Worm (Caenorhabditis elegans) whole organism, L1 larva: ENCODE data around the gene ZC239.22.
"Not testable (repeated sequence)": the region's sequence is repeated elsewhere in the genome, so short reads cannot be mapped to it uniquely, and the experiment has no call there.

Experiments used
- C34B4.2 ChIP-seq: sonication (generic microtip); optimal IDR thresholded peaks from 2 replicates; lab custom pipeline; 2017; ENCODE audit warnings: mild to moderate bottlenecking, missing genetic modification characterization, missing compliant biosample characterization
- aly-2 ChIP-seq: fragments of 150-350 bp; optimal IDR thresholded peaks from 2 replicates; lab custom pipeline; 2014; ENCODE audit warnings: missing biosample characterization, missing genetic modification characterization
- ama-1 ChIP-seq: fragments of 150-350 bp; optimal IDR thresholded peaks from 2 replicates; lab custom pipeline; 2014
- ces-1 ChIP-seq: fragments of 150-350 bp; optimal IDR thresholded peaks from 2 replicates; lab custom pipeline; 2014; ENCODE audit warnings: missing biosample characterization, missing genetic modification reagents, missing genetic modification characterization
- egl-27 ChIP-seq, 2 experiments: fragments of 150-350 bp in 1 of 2; sonication (generic microtip); optimal IDR thresholded peaks; 3 replicates each; lab custom pipeline; 2017 to 2018; ENCODE audit warnings: missing biosample characterization in 2 of 2, missing genetic modification characterization in 2 of 2, missing genetic modification reagents in 2 of 2
- elt-2 ChIP-seq: sonication (generic microtip); optimal IDR thresholded peaks from 2 replicates; lab custom pipeline; 2016; ENCODE audit warnings: missing genetic modification characterization, mild to moderate bottlenecking, inconsistent platforms, missing compliant biosample characterization, missing genetic modification reagents
- elt-3 ChIP-seq, 6 experiments: fragments of 150-350 bp in 1 of 6; sonication (generic microtip); optimal IDR thresholded peaks; 2 replicates each; lab custom pipeline; 2017 to 2018; ENCODE audit warnings: missing biosample characterization in 6 of 6, missing genetic modification characterization in 6 of 6, inconsistent platforms in 1 of 6
- fkh-8 ChIP-seq: sonication (generic microtip); optimal IDR thresholded peaks from 2 replicates; lab custom pipeline; 2016; ENCODE audit warnings: mild to moderate bottlenecking, missing genetic modification characterization, missing compliant biosample characterization
- jun-1 ChIP-seq: fragments of 150-350 bp; optimal IDR thresholded peaks from 2 replicates; lab custom pipeline; 2014; ENCODE audit warnings: missing biosample characterization, missing genetic modification reagents, missing genetic modification characterization
- lin-14 ChIP-seq: fragments of 200-800 bp; sonication (Bioruptor generic); optimal IDR thresholded peaks from 2 replicates; lab custom pipeline; 2018; ENCODE audit warnings: mild to moderate bottlenecking, missing genetic modification characterization, moderate library complexity, missing compliant biosample characterization
- lin-35 ChIP-seq, 2 experiments: fragments of 150-350 bp; optimal IDR thresholded peaks; 2 replicates each; lab custom pipeline; 2014; ENCODE audit warnings: missing biosample characterization in 2 of 2, missing genetic modification characterization in 2 of 2, missing genetic modification reagents in 2 of 2
- lin-39 ChIP-seq: fragments of 150-350 bp; optimal IDR thresholded peaks from 2 replicates; lab custom pipeline; 2014; ENCODE audit warnings: missing biosample characterization, missing genetic modification reagents, missing genetic modification characterization
- lsy-2 ChIP-seq, 2 experiments: fragments of 150-350 bp; optimal IDR thresholded peaks; 2 replicates each; lab custom pipeline; 2014; ENCODE audit warnings: missing biosample characterization in 2 of 2, missing genetic modification characterization in 2 of 2
- mdl-1 ChIP-seq, 2 experiments: fragments of 150-350 bp; optimal IDR thresholded peaks; 2 replicates each; lab custom pipeline; 2014 to 2017; ENCODE audit warnings: missing biosample characterization in 2 of 2, missing genetic modification characterization in 2 of 2, inconsistent platforms in 1 of 2
- mef-2 ChIP-seq: fragments of 150-350 bp; optimal IDR thresholded peaks from 2 replicates; lab custom pipeline; 2014; ENCODE audit warnings: missing biosample characterization, missing genetic modification characterization
- nhr-19 ChIP-seq: fragments of 200-800 bp; sonication (Bioruptor generic); conservative IDR thresholded peaks from 2 replicates; pipeline ENCODE4 v1.3.6; 2022; ENCODE audit warnings: missing genetic modification characterization, missing compliant biosample characterization
- nhr-237 ChIP-seq: fragments of 150-350 bp; optimal IDR thresholded peaks from 2 replicates; lab custom pipeline; 2014; ENCODE audit warnings: missing biosample characterization, missing genetic modification characterization
- nhr-47 ChIP-seq: sonication (generic microtip); optimal IDR thresholded peaks from 2 replicates; lab custom pipeline; 2016; ENCODE audit warnings: mild to moderate bottlenecking, missing genetic modification characterization, moderate library complexity, missing compliant biosample characterization
- nhr-76 ChIP-seq: sonication (generic microtip); optimal IDR thresholded peaks from 2 replicates; lab custom pipeline; 2017; ENCODE audit warnings: missing biosample characterization, missing genetic modification characterization
- nhr-77 ChIP-seq: fragments of 150-350 bp; optimal IDR thresholded peaks from 2 replicates; lab custom pipeline; 2014; ENCODE audit warnings: missing biosample characterization, missing genetic modification characterization
- nhr-84 ChIP-seq: sonication (generic microtip); optimal IDR thresholded peaks from 2 replicates; lab custom pipeline; 2017; ENCODE audit warnings: missing biosample characterization, missing genetic modification characterization
- pax-3 ChIP-seq: fragments of 200-800 bp; sonication (Bioruptor generic); optimal IDR thresholded peaks from 2 replicates; lab custom pipeline; 2018; ENCODE audit warnings: mild to moderate bottlenecking, missing genetic modification characterization, moderate library complexity, missing compliant biosample characterization
- rnt-1 ChIP-seq: sonication (generic microtip); optimal IDR thresholded peaks from 2 replicates; lab custom pipeline; 2016; ENCODE audit warnings: mild to moderate bottlenecking, missing genetic modification characterization, moderate library complexity, missing compliant biosample characterization
- snpc-4 ChIP-seq: fragments of 150-350 bp; optimal IDR thresholded peaks from 2 replicates; lab custom pipeline; 2014; ENCODE audit warnings: missing biosample characterization, missing genetic modification characterization
- snu-23 ChIP-seq: sonication (generic microtip); optimal IDR thresholded peaks from 2 replicates; lab custom pipeline; 2016; ENCODE audit warnings: missing genetic modification characterization, missing compliant biosample characterization
- sox-4 ChIP-seq: sonication (generic microtip); optimal IDR thresholded peaks from 2 replicates; lab custom pipeline; 2016; ENCODE audit warnings: missing genetic modification characterization, missing compliant biosample characterization
- sup-37 ChIP-seq: fragments of 200-800 bp; sonication (Bioruptor generic); optimal IDR thresholded peaks from 2 replicates; lab custom pipeline; 2018; ENCODE audit warnings: mild to moderate bottlenecking, missing genetic modification characterization, missing compliant biosample characterization
- tbx-2 ChIP-seq: sonication (generic microtip); optimal IDR thresholded peaks from 2 replicates; lab custom pipeline; 2016; ENCODE audit warnings: missing genetic modification characterization, missing compliant biosample characterization
- unc-130 ChIP-seq: fragments of 150-350 bp; optimal IDR thresholded peaks from 2 replicates; lab custom pipeline; 2017; ENCODE audit warnings: missing biosample characterization, missing genetic modification characterization, inconsistent platforms
- unc-30 ChIP-seq: sonication (generic microtip); optimal IDR thresholded peaks from 2 replicates; lab custom pipeline; 2017; ENCODE audit warnings: missing biosample characterization, missing genetic modification characterization
- unc-62 ChIP-seq: fragments of 150-350 bp; optimal IDR thresholded peaks from 2 replicates; lab custom pipeline; 2014; ENCODE audit warnings: missing biosample characterization, missing genetic modification reagents, missing genetic modification characterization
- unc-98 ChIP-seq: fragments of 200-800 bp; sonication (Bioruptor generic); IDR thresholded peaks from 2 replicates; pipeline ENCODE4 v1.3.6; 2022; ENCODE audit warnings: missing genetic modification characterization, missing compliant biosample characterization
- xbp-1 ChIP-seq: sonication (generic microtip); optimal IDR thresholded peaks from 2 replicates; lab custom pipeline; 2016; ENCODE audit warnings: missing genetic modification characterization, missing compliant biosample characterization
- zip-4 ChIP-seq: fragments of 200-800 bp; sonication (Bioruptor generic); optimal IDR thresholded peaks from 2 replicates; lab custom pipeline; 2018; ENCODE audit warnings: mild to moderate bottlenecking, missing genetic modification characterization, moderate library complexity, missing compliant biosample characterization

ZC239.22 gene

ce11 chrII:3196966-3197365 lies 23.7 kb downstream of the ZC239.22 start, which contains the start of gene gcy-15:
Gene gcy-15, minus strand, starts transcription at chrII:3197066.
- TF ChIP-seq nhr-84 (no peak), unc-130 (no peak), unc-62 (GFP tag; lab: Kevin White, UChicago) (no peak), unc-30 (tag; lab: Kevin White, UChicago) (no peak), ces-1 (GFP tag; lab: Kevin White, UChicago) (no peak), nhr-77 (tag; lab: Kevin White, UChicago) (no peak), elt-2 (tag; lab: Kevin White, UChicago) (no peak), snpc-4 (no peak), tbx-2 (tag; lab: Kevin White, UChicago) (no peak), nhr-19 (GFP tag; lab: Robert Waterston, UW) (no peak), fkh-8 (tag; lab: Kevin White, UChicago) (no peak)

DNA sequence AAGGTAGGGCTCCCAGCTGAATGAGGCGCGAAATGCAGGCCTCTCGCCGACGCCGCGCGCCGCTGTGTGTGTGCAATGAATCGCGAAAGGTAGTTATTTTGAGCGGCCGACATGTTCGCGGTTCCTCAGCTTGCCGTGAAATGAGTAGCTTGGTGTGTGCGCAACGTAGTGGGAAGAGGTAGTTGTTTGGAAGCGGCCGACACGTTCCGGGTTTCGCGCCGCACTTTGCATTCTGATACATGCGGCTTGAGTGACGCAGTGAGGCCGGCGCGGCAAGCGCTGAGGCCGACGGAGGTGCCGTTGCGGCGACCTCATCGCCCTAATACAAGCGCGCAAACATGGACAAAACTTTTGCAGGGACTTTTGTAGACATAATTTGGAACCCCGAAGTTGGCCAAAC lies 24.9 kb downstream of the ZC239.22 start:
- no peak for TF ChIP-seq jun-1 (tag; lab: Kevin White, UChicago)
- TF ChIP-seq fkh-8 (tag; lab: Kevin White, UChicago), result no peak
- TF ChIP-seq lin-14 (GFP tag; lab: Kevin White, UChicago), result no peak
- TF ChIP-seq snu-23 (GFP tag; lab: Kevin White, UChicago), result no peak
- no peak for TF ChIP-seq sup-37 (GFP tag; lab: Kevin White, UChicago)
- no peak for TF ChIP-seq egl-27 (tag; optimal IDR thresholded peaks at IDR 0.05; lab: Kevin White, UChicago)
- no peak for TF ChIP-seq elt-3 (tag; optimal IDR thresholded peaks at IDR 0.05; lab: Kevin White, UChicago)
- no peak for TF ChIP-seq lin-35 (GFP tag; optimal IDR thresholded peaks at IDR 0.05; lab: Kevin White, UChicago)
- TF ChIP-seq nhr-19 (GFP tag; lab: Robert Waterston, UW), result no peak

ce11 chrII:3191544-3191943 lies 29.1 kb downstream of the ZC239.22 start, which contains the start of gene Y27F2A.9:
Gene Y27F2A.9, minus strand, starts transcription at chrII:3191644.
- not testable (repeated sequence) for TF ChIP-seq rnt-1 (tag; lab: Kevin White, UChicago); C34B4.2; nhr-47 (tag; lab: Kevin White, UChicago)

ce11 chrII:3189038-3189437 lies 31.6 kb downstream of the ZC239.22 start, which contains the start of gene Y27F2A.11:
Gene Y27F2A.11, plus strand, starts transcription at chrII:3189338.
- not testable (repeated sequence) for TF ChIP-seq lsy-2 (tag; optimal IDR thresholded peaks at IDR 0.05; lab: Kevin White, UChicago); aly-2 (tag; lab: Kevin White, UChicago); sox-4 (tag; lab: Kevin White, UChicago)

ce11 chrII:3185848-3186247 lies 34.8 kb downstream of the ZC239.22 start:
- TF ChIP-seq mdl-1 (tag; optimal IDR thresholded peaks at IDR 0.05; lab: Kevin White, UChicago) (no peak), mef-2 (no peak), nhr-237 (tag; lab: Kevin White, UChicago) (no peak), unc-98 (GFP tag; lab: Robert Waterston, UW) (no peak), pax-3 (tag; lab: Kevin White, UChicago) (no peak), unc-130 (no peak), nhr-19 (GFP tag; lab: Robert Waterston, UW) (no peak), rnt-1 (tag; lab: Kevin White, UChicago) (no peak), zip-4 (GFP tag; lab: Kevin White, UChicago) (no peak), ama-1 (lab: Kevin White, UChicago) (no peak), lin-39 (no peak), nhr-76 (no peak), xbp-1 (no peak)
